Worm (Caenorhabditis elegans): ENCODE measurements around the gene H13N06.2.

DNA sequence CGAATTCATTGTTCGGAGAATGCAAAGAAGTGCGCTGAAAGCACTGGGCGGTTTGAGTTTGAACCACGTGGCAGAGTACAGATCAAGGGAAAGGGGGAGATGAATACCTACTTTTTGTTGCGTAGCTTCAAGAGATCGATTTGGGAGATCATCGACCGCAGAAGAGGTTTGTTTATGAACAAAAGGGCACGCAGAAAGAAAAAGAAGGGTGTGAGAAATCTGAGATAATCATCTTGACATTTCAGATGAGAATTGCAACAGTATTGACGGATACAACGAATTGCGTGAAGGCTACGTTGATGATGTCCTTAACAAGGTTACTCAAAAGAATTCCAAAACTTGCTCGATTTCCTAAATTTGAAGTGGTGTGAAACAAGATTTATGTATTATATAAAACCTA, 2.6 kb upstream of the H13N06.2 start:
- TF ChIP-seq pbrm-1 (GFP tag; IDR thresholded peaks at IDR 0.05): no peak
- no peak for TF ChIP-seq dox-1 (GFP tag; IDR thresholded peaks at IDR 0.05)
- no peak for TF ChIP-seq T26A5.8 (tag; optimal IDR thresholded peaks at IDR 0.05)
- TF ChIP-seq ztf-6 (GFP tag; IDR thresholded peaks at IDR 0.05): no peak
- no peak for TF ChIP-seq unc-130 (GFP tag; optimal IDR thresholded peaks at IDR 0.05)
- no peak for TF ChIP-seq ztf-26 (tag; optimal IDR thresholded peaks at IDR 0.05)
- no peak for TF ChIP-seq attf-5 (GFP tag; optimal IDR thresholded peaks at IDR 0.05)
- TF ChIP-seq snpc-4 (GFP tag; optimal IDR thresholded peaks at IDR 0.05): no peak
- TF ChIP-seq snpc-4 (tag; optimal IDR thresholded peaks at IDR 0.05): no peak
- TF ChIP-seq ekl-4 (GFP tag; IDR thresholded peaks at IDR 0.05): no peak

All from whole organism, young adult.